Fruit fly (Drosophila melanogaster) whole organism, embryonic: ENCODE measurements around the gene CG1764.

Source experiments
- Antp ChIP-seq: fragments of 200-800 bp; sonication (Bioruptor generic); optimal IDR thresholded peaks from 3 replicates; lab custom pipeline; 2016; ENCODE audit warnings: missing biosample characterization, missing genetic modification characterization
- CG10321 ChIP-seq: fragments of 200-800 bp; sonication (Bioruptor generic); IDR thresholded peaks from 2 replicates; pipeline ENCODE4 v1.3.6; 2022; ENCODE audit warnings: missing biosample characterization, missing genetic modification characterization
- CG11504 ChIP-seq: fragments of 200-800 bp; sonication (Bioruptor generic); optimal IDR thresholded peaks from 3 replicates; lab custom pipeline; 2019; ENCODE audit warnings: missing biosample characterization, mild to moderate bottlenecking, missing genetic modification characterization, moderate library complexity
- CG12071 ChIP-seq: fragments of 200-800 bp; sonication (Bioruptor generic); optimal IDR thresholded peaks from 3 replicates; lab custom pipeline; 2018; ENCODE audit warnings: missing biosample characterization, mild to moderate bottlenecking, missing genetic modification characterization
- CG12236 ChIP-seq: fragments of 200-800 bp; sonication (Bioruptor generic); optimal IDR thresholded peaks from 2 replicates; lab custom pipeline; 2016; ENCODE audit warnings: missing biosample characterization, missing genetic modification characterization
- CG13123 ChIP-seq: fragments of 200-800 bp; sonication (Bioruptor generic); optimal IDR thresholded peaks from 2 replicates; lab custom pipeline; 2016; ENCODE audit warnings: missing biosample characterization, missing genetic modification characterization
- CG14667 ChIP-seq: fragments of 200-800 bp; sonication (Bioruptor generic); IDR thresholded peaks from 2 replicates; pipeline ENCODE4 v1.3.6; 2022; ENCODE audit warnings: missing biosample characterization, missing genetic modification characterization
- CG15011 ChIP-seq: fragments of 200-800 bp; sonication (Bioruptor generic); optimal IDR thresholded peaks from 3 replicates; lab custom pipeline; 2018; ENCODE audit warnings: missing biosample characterization, mild to moderate bottlenecking, missing genetic modification characterization
- CG16815 ChIP-seq: fragments of 200-800 bp; sonication (Bioruptor generic); optimal IDR thresholded peaks from 3 replicates; lab custom pipeline; 2017; ENCODE audit warnings: missing biosample characterization, mild to moderate bottlenecking, missing genetic modification characterization
- CG17361 ChIP-seq: fragments of 200-800 bp; sonication (Bioruptor generic); IDR thresholded peaks from 3 replicates; pipeline ENCODE4 v1.3.6; 2022; ENCODE audit warnings: missing biosample characterization, missing genetic modification characterization
- CG17802 ChIP-seq: fragments of 200-800 bp; sonication (Bioruptor generic); optimal IDR thresholded peaks from 2 replicates; lab custom pipeline; 2018; ENCODE audit warnings: missing biosample characterization, mild to moderate bottlenecking, missing genetic modification characterization, moderate library complexity
- CG17829 ChIP-seq: fragments of 200-800 bp; optimal IDR thresholded peaks from 2 replicates; lab custom pipeline; 2019; ENCODE audit warnings: missing biosample characterization, mild to moderate bottlenecking, missing genetic modification characterization, moderate library complexity
- CG18599 ChIP-seq: fragments of 200-800 bp; sonication (Bioruptor generic); optimal IDR thresholded peaks from 3 replicates; lab custom pipeline; 2017; ENCODE audit warnings: missing biosample characterization, missing genetic modification characterization, mild to moderate bottlenecking, moderate library complexity, missing genetic modification reagents
- CG2712 ChIP-seq: fragments of 200-800 bp; optimal IDR thresholded peaks from 3 replicates; lab custom pipeline; 2019; ENCODE audit warnings: missing biosample characterization, mild to moderate bottlenecking, missing genetic modification characterization, moderate library complexity
- CG31441 ChIP-seq: fragments of 200-800 bp; sonication (Bioruptor generic); IDR thresholded peaks from 2 replicates; pipeline ENCODE4 v1.3.6; 2022; ENCODE audit warnings: missing biosample characterization, missing genetic modification characterization
- CG34422 ChIP-seq: fragments of 200-800 bp; sonication (Bioruptor generic); IDR thresholded peaks from 3 replicates; pipeline ENCODE4 v1.3.6; 2022; ENCODE audit warnings: missing biosample characterization, missing genetic modification characterization
- CG3726 ChIP-seq: fragments of 200-800 bp; sonication (Bioruptor generic); IDR thresholded peaks from 3 replicates; pipeline ENCODE4, ENCODE4 v1.3.6; 2022; ENCODE audit warnings: missing biosample characterization, missing genetic modification characterization
- CG3847 ChIP-seq: fragments of 200-800 bp; sonication (Bioruptor generic); IDR thresholded peaks from 2 replicates; pipeline ENCODE4 v1.3.6; 2022; ENCODE audit warnings: missing biosample characterization, missing genetic modification characterization
- CG4854 ChIP-seq: fragments of 200-800 bp; sonication (Bioruptor generic); optimal IDR thresholded peaks from 2 replicates; lab custom pipeline; 2016; ENCODE audit warnings: missing biosample characterization, missing genetic modification characterization, inconsistent platforms
- CG6765 ChIP-seq: fragments of 200-800 bp; sonication (Bioruptor generic); optimal IDR thresholded peaks from 3 replicates; lab custom pipeline; 2017; ENCODE audit warnings: missing biosample characterization, mild to moderate bottlenecking, missing genetic modification characterization
- CG7556 ChIP-seq: fragments of 200-800 bp; sonication (Bioruptor generic); optimal IDR thresholded peaks from 2 replicates; lab custom pipeline; 2017; ENCODE audit warnings: missing biosample characterization, mild to moderate bottlenecking, missing genetic modification characterization
- CG8765 ChIP-seq: fragments of 200-800 bp; sonication (Bioruptor generic); IDR thresholded peaks from 2 replicates; pipeline ENCODE4 v1.3.6; 2022; ENCODE audit warnings: missing biosample characterization, missing genetic modification characterization
- CkIIα-i1 ChIP-seq: fragments of 200-800 bp; sonication (Bioruptor generic); IDR thresholded peaks from 2 replicates; pipeline ENCODE4 v1.3.6; 2022; ENCODE audit warnings: missing biosample characterization, missing genetic modification characterization
- E2f2 ChIP-seq: fragments of 200-800 bp; sonication (Bioruptor generic); IDR thresholded peaks from 2 replicates; pipeline ENCODE4 v1.3.6; 2022; ENCODE audit warnings: missing biosample characterization, missing genetic modification characterization
- Myb ChIP-seq: fragments of 200-800 bp; sonication (Bioruptor generic); optimal IDR thresholded peaks from 2 replicates; lab custom pipeline; 2016; ENCODE audit warnings: missing biosample characterization, missing genetic modification characterization
- Optix ChIP-seq: fragments of 200-800 bp; sonication (Bioruptor generic); IDR thresholded peaks from 3 replicates; pipeline ENCODE4 v1.3.6; 2022; ENCODE audit warnings: missing biosample characterization, missing genetic modification characterization
- Rfx ChIP-seq: fragments of 200-800 bp; sonication (Bioruptor generic); IDR thresholded peaks from 2 replicates; pipeline ENCODE4 v1.3.6; 2022; ENCODE audit warnings: missing biosample characterization, missing genetic modification characterization
- Side ChIP-seq: fragments of 200-800 bp; sonication (Bioruptor generic); optimal IDR thresholded peaks from 2 replicates; lab custom pipeline; 2016; ENCODE audit warnings: missing biosample characterization, missing genetic modification characterization
- Sox100B ChIP-seq: fragments of 200-800 bp; sonication (Bioruptor generic); optimal IDR thresholded peaks from 3 replicates; lab custom pipeline; 2018; ENCODE audit warnings: missing biosample characterization, mild to moderate bottlenecking, missing genetic modification characterization
- Usf ChIP-seq: fragments of 200-800 bp; sonication (Bioruptor generic); optimal IDR thresholded peaks from 2 replicates; lab custom pipeline; 2017; ENCODE audit warnings: missing genotype, missing biosample characterization, missing genetic modification characterization
- Xrp1 ChIP-seq: fragments of 200-800 bp; sonication (Bioruptor generic); IDR thresholded peaks from 2 replicates; pipeline ENCODE4 v1.3.6; 2022; ENCODE audit warnings: missing biosample characterization, missing genetic modification characterization
- chif ChIP-seq, 2 experiments: fragments of 200-800 bp; sonication (Bioruptor generic); optimal IDR thresholded peaks; 3 replicates each; lab custom pipeline; 2016; ENCODE audit warnings: missing biosample characterization in 2 of 2, missing genetic modification characterization in 2 of 2
- corto ChIP-seq: fragments of 200-800 bp; sonication (Bioruptor generic); optimal IDR thresholded peaks from 2 replicates; lab custom pipeline; 2016; ENCODE audit warnings: missing biosample characterization, mild to moderate bottlenecking, missing genetic modification characterization, moderate library complexity
- crp ChIP-seq, 2 experiments: fragments of 200-800 bp; sonication (Bioruptor generic); optimal IDR thresholded peaks; 2 replicates in 1 of 2; 3 replicates in 1 of 2; lab custom pipeline; 2017; ENCODE audit warnings: missing biosample characterization in 2 of 2, missing genetic modification characterization in 2 of 2, mild to moderate bottlenecking in 1 of 2, moderate library complexity in 1 of 2
- eve ChIP-seq, 2 experiments: fragments of >200 bp; optimal IDR thresholded peaks; 2 replicates each; lab custom pipeline; 2017; ENCODE audit warnings: missing biosample characterization in 2 of 2, missing genetic modification characterization in 2 of 2
- ewg ChIP-seq: fragments of 200-800 bp; sonication (Bioruptor generic); optimal IDR thresholded peaks from 3 replicates; lab custom pipeline; 2017; ENCODE audit warnings: mild to moderate bottlenecking, missing biosample characterization, missing genetic modification reagents, missing genetic modification characterization
- gsb-n ChIP-seq: fragments of 200-800 bp; sonication (Bioruptor generic); optimal IDR thresholded peaks from 3 replicates; lab custom pipeline; 2018; ENCODE audit warnings: missing biosample characterization, mild to moderate bottlenecking, missing genetic modification characterization
- knrl ChIP-seq: fragments of 200-800 bp; sonication (Bioruptor generic); IDR thresholded peaks from 3 replicates; pipeline ENCODE4 v1.3.6; 2022; ENCODE audit warnings: missing biosample characterization, missing genetic modification characterization; ENCODE audit not compliant: partially characterized antibody
- lmd ChIP-seq: fragments of 200-800 bp; sonication (Bioruptor generic); IDR thresholded peaks from 2 replicates; pipeline ENCODE4 v1.3.6; 2022; ENCODE audit warnings: missing biosample characterization, missing genetic modification characterization
- oc ChIP-seq: fragments of 200-800 bp; sonication (Bioruptor generic); optimal IDR thresholded peaks from 2 replicates; lab custom pipeline; 2018; ENCODE audit warnings: missing biosample characterization, mild to moderate bottlenecking, missing genetic modification characterization, moderate library complexity
- prd ChIP-seq, 3 experiments: fragments of >200 bp in 2 of 3; fragments of 200-800 bp in 1 of 3; sonication (Bioruptor generic) in 1 of 3; optimal IDR thresholded peaks in 2 of 3; IDR thresholded peaks in 1 of 3; 2 replicates in 2 of 3; 3 replicates in 1 of 3; pipeline versions ENCODE4 v1.3.6 to Lab custom; 2017 to 2022; ENCODE audit warnings: missing biosample characterization in 1 of 3, missing genetic modification characterization in 1 of 3
- pum ChIP-seq: fragments of 200-800 bp; sonication (Bioruptor generic); optimal IDR thresholded peaks from 2 replicates; lab custom pipeline; 2016; ENCODE audit warnings: missing biosample characterization, missing genetic modification characterization
- ranshi ChIP-seq: fragments of 200-800 bp; sonication (Bioruptor generic); IDR thresholded peaks from 2 replicates; pipeline ENCODE4 v1.3.6; 2022; ENCODE audit warnings: missing biosample characterization, missing genetic modification characterization
- seq ChIP-seq: fragments of 200-800 bp; sonication (Bioruptor generic); IDR thresholded peaks from 2 replicates; pipeline ENCODE4 v1.3.6; 2022; ENCODE audit warnings: missing biosample characterization, missing genetic modification characterization
- sima ChIP-seq: fragments of 200-800 bp; sonication (Bioruptor generic); optimal IDR thresholded peaks from 2 replicates; lab custom pipeline; 2016; ENCODE audit warnings: missing biosample characterization, missing genetic modification characterization
- so ChIP-seq: fragments of 200-800 bp; sonication (Bioruptor generic); IDR thresholded peaks from 3 replicates; pipeline ENCODE4 v1.3.6; 2022; ENCODE audit warnings: missing biosample characterization, missing genetic modification characterization
- tgo ChIP-seq: fragments of 200-800 bp; sonication (Bioruptor generic); IDR thresholded peaks from 3 replicates; pipeline ENCODE4 v1.3.6; 2022; ENCODE audit warnings: missing biosample characterization, missing genetic modification characterization
- trem ChIP-seq: fragments of 200-800 bp; optimal IDR thresholded peaks from 3 replicates; lab custom pipeline; 2019; ENCODE audit warnings: missing biosample characterization, mild to moderate bottlenecking, missing genetic modification characterization, moderate library complexity
- vfl ChIP-seq: fragments of 200-800 bp; sonication (Bioruptor generic); optimal IDR thresholded peaks from 2 replicates; lab custom pipeline; 2016; ENCODE audit warnings: missing biosample characterization, missing genetic modification characterization
- vvl ChIP-seq: fragments of 200-800 bp; sonication (Bioruptor generic); IDR thresholded peaks from 2 replicates; pipeline ENCODE4 v1.3.6; 2022; ENCODE audit warnings: missing biosample characterization, missing genetic modification characterization
- zfh2 ChIP-seq: fragments of 200-800 bp; sonication (Bioruptor generic); optimal IDR thresholded peaks from 2 replicates; lab custom pipeline; 2016; ENCODE audit warnings: missing biosample characterization, missing genetic modification characterization

CG1764 gene

dm6 chrX:13258757-13259067, 43.5 kb downstream of the CG1764 start, which contains the start of gene comt (continued):
- TF ChIP-seq CG17829 (tag; lab: Kevin White, UChicago) (peak; percentile 73), CG13123 (GFP tag; lab: Kevin White, UChicago) (no peak), CG3726 (GFP tag; lab: Robert Waterston, UW) (no peak), CG2712 (tag; lab: Kevin White, UChicago) (peak; percentile 76), Side (no peak), CkIIα-i1 (GFP tag; lab: Robert Waterston, UW) (no peak), CG17361 (GFP tag; lab: Robert Waterston, UW) (peak; percentile 81; the same call in 2 of the 3 replicates), Myb (GFP tag; lab: Kevin White, UChicago) (no peak), CG12071 (GFP tag; lab: Kevin White, UChicago) (no peak), trem (peak; percentile 53), prd (optimal IDR thresholded peaks at IDR 0.05; lab: Kevin White, UChicago) (no peak), prd (GFP tag; IDR thresholded peaks at IDR 0.05; lab: Robert Waterston, UW) (peak; percentile 77), crp (GFP tag; optimal IDR thresholded peaks at IDR 0.05; lab: Kevin White, UChicago) (peak in 1 of 2 experiments; percentile 2), CG6765 (GFP tag; lab: Kevin White, UChicago) (no peak), Rfx (GFP tag; lab: Robert Waterston, UW) (peak; percentile 42; the same call in 1 of the 2 replicates), chif (GFP tag; optimal IDR thresholded peaks at IDR 0.05; lab: Kevin White, UChicago) (no peak), CG11504 (tag; lab: Kevin White, UChicago) (no peak), gsb-n (tag; lab: Kevin White, UChicago) (no peak), CG12236 (GFP tag; lab: Kevin White, UChicago) (no peak), so (no peak; the same call in 2 of the 3 replicates), CG16815 (GFP tag; lab: Kevin White, UChicago) (no peak), vvl (GFP tag; lab: Robert Waterston, UW) (peak; percentile 70), CG17802 (tag; lab: Kevin White, UChicago) (no peak), CG34422 (GFP tag; lab: Robert Waterston, UW) (no peak), E2f2 (0 out of 2 replicates have a peak, but pooled peaks have one; percentile 39), CG15011 (GFP tag; lab: Kevin White, UChicago) (no peak), CG14667 (GFP tag; lab: Robert Waterston, UW) (0 out of 2 replicates have a peak, but pooled peaks have one; percentile 35), seq (GFP tag; lab: Robert Waterston, UW) (0 out of 2 replicates have a peak, but pooled peaks have one; percentile 17), CG3847 (GFP tag; lab: Robert Waterston, UW) (no peak), Usf (GFP tag; lab: Kevin White, UChicago) (peak; percentile 38), zfh2 (no peak), vfl (no peak), CG4854 (GFP tag; lab: Kevin White, UChicago) (no peak), Antp (GFP tag; lab: Kevin White, UChicago) (no peak), CG10321 (GFP tag; lab: Robert Waterston, UW) (no peak), Xrp1 (GFP tag; lab: Robert Waterston, UW) (peak; percentile 63; the same call in 1 of the 2 replicates), Sox100B (GFP tag; lab: Kevin White, UChicago) (peak; percentile 79), CG31441 (GFP tag; lab: Robert Waterston, UW) (peak; percentile 76), knrl (GFP tag; lab: Robert Waterston, UW) (no peak), oc (tag; lab: Kevin White, UChicago) (peak; percentile 50), ranshi (GFP tag; lab: Robert Waterston, UW) (0 out of 2 replicates have a peak, but pooled peaks have one; percentile 44), Optix (no peak), eve (GFP tag; optimal IDR thresholded peaks at IDR 0.05; lab: Kevin White, UChicago) (no peak), tgo (GFP tag; lab: Robert Waterston, UW) (peak; percentile 62), CG7556 (GFP tag; lab: Kevin White, UChicago) (peak; percentile 66), lmd (peak; percentile 19; the same call in 1 of the 2 replicates), sima (GFP tag; lab: Kevin White, UChicago) (no peak), pum (GFP tag; lab: Kevin White, UChicago) (no peak), ewg (GFP tag; lab: Kevin White, UChicago) (peak; percentile 88), CG18599 (GFP tag; lab: Kevin White, UChicago) (no peak), CG8765 (GFP tag; lab: Robert Waterston, UW) (no peak), corto (GFP tag; lab: Kevin White, UChicago) (no peak)
